Worm (Caenorhabditis elegans) whole organism, L1 larva: ENCODE results near the gene T10B9.14.

ENCODE experiments used
- C34B4.2 ChIP-seq: sonication (generic microtip); optimal IDR thresholded peaks from 2 replicates; lab custom pipeline; 2017; ENCODE audit warnings: mild to moderate bottlenecking, missing genetic modification characterization, missing compliant biosample characterization
- F16B12.6 ChIP-seq: fragments of 150-350 bp; optimal IDR thresholded peaks from 2 replicates; lab custom pipeline; 2014; ENCODE audit warnings: missing biosample characterization, missing genetic modification characterization
- Y116A8C.19 ChIP-seq: sonication (generic microtip); optimal IDR thresholded peaks from 2 replicates; lab custom pipeline; 2016; ENCODE audit warnings: missing compliant biosample characterization, missing genetic modification characterization, borderline replicate concordance
- aha-1 ChIP-seq: fragments of 150-350 bp; optimal IDR thresholded peaks from 2 replicates; lab custom pipeline; 2014; ENCODE audit warnings: missing biosample characterization, missing genetic modification characterization
- alr-1 ChIP-seq: fragments of 200-800 bp; sonication (Bioruptor generic); optimal IDR thresholded peaks from 2 replicates; lab custom pipeline; 2018; ENCODE audit warnings: borderline replicate concordance, mild to moderate bottlenecking, missing genetic modification characterization, missing compliant biosample characterization
- aly-2 ChIP-seq: fragments of 150-350 bp; optimal IDR thresholded peaks from 2 replicates; lab custom pipeline; 2014; ENCODE audit warnings: missing biosample characterization, missing genetic modification characterization
- blmp-1 ChIP-seq: fragments of 150-350 bp; optimal IDR thresholded peaks from 2 replicates; lab custom pipeline; 2014; ENCODE audit warnings: missing biosample characterization, missing genetic modification characterization
- ceh-63 ChIP-seq: fragments of 200-800 bp; sonication (Bioruptor generic); optimal IDR thresholded peaks from 2 replicates; lab custom pipeline; 2018; ENCODE audit warnings: mild to moderate bottlenecking, missing genetic modification characterization, missing compliant biosample characterization
- ceh-82 ChIP-seq, 3 experiments: fragments of 150-350 bp in 1 of 3; sonication (generic microtip) in 2 of 3; optimal IDR thresholded peaks; 2 replicates each; lab custom pipeline; 2014 to 2017; ENCODE audit warnings: missing biosample characterization in 3 of 3, missing genetic modification characterization in 3 of 3
- ceh-88 ChIP-seq: fragments of 200-800 bp; sonication (Bioruptor generic); IDR thresholded peaks from 2 replicates; pipeline ENCODE4 v1.3.6; 2022; ENCODE audit warnings: missing genetic modification characterization, missing compliant biosample characterization
- ceh-90 ChIP-seq: sonication (generic microtip); optimal IDR thresholded peaks from 2 replicates; lab custom pipeline; 2016; ENCODE audit warnings: missing genetic modification characterization, missing compliant biosample characterization
- ces-1 ChIP-seq: fragments of 150-350 bp; optimal IDR thresholded peaks from 2 replicates; lab custom pipeline; 2014; ENCODE audit warnings: missing biosample characterization, missing genetic modification reagents, missing genetic modification characterization
- dsc-1 ChIP-seq: sonication (generic microtip); optimal IDR thresholded peaks from 2 replicates; lab custom pipeline; 2016; ENCODE audit warnings: mild to moderate bottlenecking, missing genetic modification characterization, missing compliant biosample characterization
- efl-1 ChIP-seq, 4 experiments: fragments of 150-350 bp; optimal IDR thresholded peaks in 3 of 4; peaks in 1 of 4; 1 replicate in 1 of 4; 2 replicates in 3 of 4; lab custom pipeline; 2014; ENCODE audit warnings: missing biosample characterization in 2 of 4, missing genetic modification characterization in 2 of 4, missing genetic modification reagents in 2 of 4
- egl-27 ChIP-seq, 2 experiments: fragments of 150-350 bp in 1 of 2; sonication (generic microtip); optimal IDR thresholded peaks; 3 replicates each; lab custom pipeline; 2017 to 2018; ENCODE audit warnings: missing biosample characterization in 2 of 2, missing genetic modification characterization in 2 of 2, missing genetic modification reagents in 2 of 2
- elt-3 ChIP-seq, 6 experiments: fragments of 150-350 bp in 1 of 6; sonication (generic microtip); optimal IDR thresholded peaks; 2 replicates each; lab custom pipeline; 2017 to 2018; ENCODE audit warnings: missing biosample characterization in 6 of 6, missing genetic modification characterization in 6 of 6, inconsistent platforms in 1 of 6
- ets-5 ChIP-seq: fragments of 200-800 bp; sonication (Bioruptor generic); IDR thresholded peaks from 2 replicates; pipeline ENCODE4 v1.3.6; 2022; ENCODE audit warnings: missing genetic modification characterization, missing compliant biosample characterization
- fkh-4 ChIP-seq: sonication (generic microtip); optimal IDR thresholded peaks from 2 replicates; lab custom pipeline; 2016; ENCODE audit warnings: missing compliant biosample characterization, missing genetic modification characterization, borderline replicate concordance
- fkh-8 ChIP-seq: sonication (generic microtip); optimal IDR thresholded peaks from 2 replicates; lab custom pipeline; 2016; ENCODE audit warnings: mild to moderate bottlenecking, missing genetic modification characterization, missing compliant biosample characterization
- grh-1 ChIP-seq: fragments of 200-800 bp; sonication (Bioruptor generic); IDR thresholded peaks from 2 replicates; pipeline ENCODE4 v1.3.6; 2022; ENCODE audit warnings: missing genetic modification reagents, missing genetic modification characterization, missing compliant biosample characterization
- hlh-17 ChIP-seq: fragments of 200-800 bp; sonication (Bioruptor generic); optimal IDR thresholded peaks from 2 replicates; lab custom pipeline; 2018; ENCODE audit warnings: missing genetic modification characterization, mild to moderate bottlenecking, missing compliant biosample characterization, moderate library complexity, borderline replicate concordance
- hlh-4 ChIP-seq: sonication (generic microtip); optimal IDR thresholded peaks from 2 replicates; lab custom pipeline; 2016; ENCODE audit warnings: mild to moderate bottlenecking, missing genetic modification characterization, missing compliant biosample characterization
- irx-1 ChIP-seq: sonication (generic microtip); optimal IDR thresholded peaks from 2 replicates; lab custom pipeline; 2016; ENCODE audit warnings: missing genetic modification characterization, missing compliant biosample characterization
- isw-1 ChIP-seq: fragments of 200-800 bp; sonication (Bioruptor generic); IDR thresholded peaks from 2 replicates; pipeline ENCODE4 v1.3.6; 2022; ENCODE audit warnings: missing genetic modification characterization, missing compliant biosample characterization
- jun-1 ChIP-seq: fragments of 150-350 bp; optimal IDR thresholded peaks from 2 replicates; lab custom pipeline; 2014; ENCODE audit warnings: missing biosample characterization, missing genetic modification reagents, missing genetic modification characterization
- lin-13 ChIP-seq: fragments of 150-350 bp; optimal IDR thresholded peaks from 2 replicates; lab custom pipeline; 2014; ENCODE audit warnings: missing biosample characterization, missing genetic modification reagents, missing genetic modification characterization
- lin-15B ChIP-seq: fragments of 150-350 bp; sonication (generic microtip); optimal IDR thresholded peaks from 3 replicates; lab custom pipeline; 2014; ENCODE audit warnings: missing biosample characterization, missing genetic modification characterization
- lin-35 ChIP-seq, 2 experiments: fragments of 150-350 bp; optimal IDR thresholded peaks; 2 replicates each; lab custom pipeline; 2014; ENCODE audit warnings: missing biosample characterization in 2 of 2, missing genetic modification characterization in 2 of 2, missing genetic modification reagents in 2 of 2
- lin-39 ChIP-seq: fragments of 150-350 bp; optimal IDR thresholded peaks from 2 replicates; lab custom pipeline; 2014; ENCODE audit warnings: missing biosample characterization, missing genetic modification reagents, missing genetic modification characterization
- lsy-2 ChIP-seq, 2 experiments: fragments of 150-350 bp; optimal IDR thresholded peaks; 2 replicates each; lab custom pipeline; 2014; ENCODE audit warnings: missing biosample characterization in 2 of 2, missing genetic modification characterization in 2 of 2
- mab-9 ChIP-seq: fragments of 200-800 bp; sonication (Bioruptor generic); IDR thresholded peaks from 2 replicates; pipeline ENCODE4 v1.3.6; 2022; ENCODE audit warnings: missing genetic modification reagents, missing genetic modification characterization, missing compliant biosample characterization
- mef-2 ChIP-seq: fragments of 150-350 bp; optimal IDR thresholded peaks from 2 replicates; lab custom pipeline; 2014; ENCODE audit warnings: missing biosample characterization, missing genetic modification characterization
- nhr-12 ChIP-seq: sonication (generic microtip); optimal IDR thresholded peaks from 2 replicates; lab custom pipeline; 2017; ENCODE audit warnings: missing biosample characterization, missing genetic modification characterization
- nhr-19 ChIP-seq: fragments of 200-800 bp; sonication (Bioruptor generic); conservative IDR thresholded peaks from 2 replicates; pipeline ENCODE4 v1.3.6; 2022; ENCODE audit warnings: missing genetic modification characterization, missing compliant biosample characterization
- nhr-20 ChIP-seq: sonication (generic microtip); optimal IDR thresholded peaks from 2 replicates; lab custom pipeline; 2016; ENCODE audit warnings: mild to moderate bottlenecking, missing genetic modification characterization, missing compliant biosample characterization
- nhr-237 ChIP-seq: fragments of 150-350 bp; optimal IDR thresholded peaks from 2 replicates; lab custom pipeline; 2014; ENCODE audit warnings: missing biosample characterization, missing genetic modification characterization
- nhr-47 ChIP-seq: sonication (generic microtip); optimal IDR thresholded peaks from 2 replicates; lab custom pipeline; 2016; ENCODE audit warnings: mild to moderate bottlenecking, missing genetic modification characterization, moderate library complexity, missing compliant biosample characterization
- nhr-71 ChIP-seq: sonication (generic microtip); optimal IDR thresholded peaks from 2 replicates; lab custom pipeline; 2016; ENCODE audit warnings: mild to moderate bottlenecking, missing genetic modification characterization, moderate library complexity, missing compliant biosample characterization
- nhr-76 ChIP-seq: sonication (generic microtip); optimal IDR thresholded peaks from 2 replicates; lab custom pipeline; 2017; ENCODE audit warnings: missing biosample characterization, missing genetic modification characterization
- nhr-85 ChIP-seq: sonication (generic microtip); peaks from one replicate; lab custom pipeline; 2016; ENCODE audit warnings: missing genetic modification characterization, inconsistent platforms, missing compliant biosample characterization
- nhr-90 ChIP-seq: sonication (generic microtip); optimal IDR thresholded peaks from 2 replicates; lab custom pipeline; 2016; ENCODE audit warnings: mild to moderate bottlenecking, missing genetic modification characterization, missing compliant biosample characterization; ENCODE audit not compliant: poor library complexity
- pag-3 ChIP-seq: sonication (generic microtip); optimal IDR thresholded peaks from 2 replicates; lab custom pipeline; 2017; ENCODE audit warnings: missing genetic modification characterization, mild to moderate bottlenecking, missing compliant biosample characterization, antibody characterized with exemption, borderline replicate concordance; ENCODE audit not compliant: insufficient read depth
- rnt-1 ChIP-seq: sonication (generic microtip); optimal IDR thresholded peaks from 2 replicates; lab custom pipeline; 2016; ENCODE audit warnings: mild to moderate bottlenecking, missing genetic modification characterization, moderate library complexity, missing compliant biosample characterization
- skn-1 ChIP-seq: fragments of 150-350 bp; optimal IDR thresholded peaks from 2 replicates; lab custom pipeline; 2014; ENCODE audit warnings: missing biosample characterization, missing genetic modification characterization
- snpc-4 ChIP-seq: fragments of 150-350 bp; optimal IDR thresholded peaks from 2 replicates; lab custom pipeline; 2014; ENCODE audit warnings: missing biosample characterization, missing genetic modification characterization
- snu-23 ChIP-seq: sonication (generic microtip); optimal IDR thresholded peaks from 2 replicates; lab custom pipeline; 2016; ENCODE audit warnings: missing genetic modification characterization, missing compliant biosample characterization
- sox-4 ChIP-seq: sonication (generic microtip); optimal IDR thresholded peaks from 2 replicates; lab custom pipeline; 2016; ENCODE audit warnings: missing genetic modification characterization, missing compliant biosample characterization
- sptf-1 ChIP-seq: fragments of 150-350 bp; optimal IDR thresholded peaks from 2 replicates; lab custom pipeline; 2014; ENCODE audit warnings: missing biosample characterization, missing genetic modification characterization
- sup-37 ChIP-seq: fragments of 200-800 bp; sonication (Bioruptor generic); optimal IDR thresholded peaks from 2 replicates; lab custom pipeline; 2018; ENCODE audit warnings: mild to moderate bottlenecking, missing genetic modification characterization, missing compliant biosample characterization
- swsn-7 ChIP-seq: sonication (generic microtip); optimal IDR thresholded peaks from 2 replicates; lab custom pipeline; 2016; ENCODE audit warnings: missing genetic modification characterization, missing compliant biosample characterization
- tlp-1 ChIP-seq: fragments of 150-350 bp; optimal IDR thresholded peaks from 2 replicates; lab custom pipeline; 2014; ENCODE audit warnings: missing biosample characterization, missing genetic modification characterization
- xbp-1 ChIP-seq: sonication (generic microtip); optimal IDR thresholded peaks from 2 replicates; lab custom pipeline; 2016; ENCODE audit warnings: missing genetic modification characterization, missing compliant biosample characterization
- zag-1 ChIP-seq: fragments of 150-350 bp; optimal IDR thresholded peaks from 2 replicates; lab custom pipeline; 2014; ENCODE audit warnings: missing biosample characterization, missing genetic modification characterization

T10B9.14 gene

ce11 chrII:9746069-9746468 is 36.2 kb downstream of the T10B9.14 start, which contains the start of the genes Y53C12B.1 and nos-3:
Y53C12B.1 (minus strand) TSS chrII:9746078.
nos-3 (plus strand) TSS chrII:9746316.
- TF ChIP-seq tlp-1 (tag; lab: Kevin White, UChicago) (no peak), sup-37 (GFP tag; lab: Kevin White, UChicago) (no peak), efl-1 (optimal IDR thresholded peaks at IDR 0.05; lab: Kevin White, UChicago) (peak; percentile 87 to 89), efl-1 (GFP tag; optimal IDR thresholded peaks at IDR 0.05 in 1 of 2; lab: Kevin White, UChicago) (peak; percentile 77 to 97), grh-1 (peak; percentile 63), lin-15B (tag; lab: Kevin White, UChicago) (peak; percentile 57), snu-23 (GFP tag; lab: Kevin White, UChicago) (peak; percentile 89), swsn-7 (tag; lab: Kevin White, UChicago) (peak; percentile 77), nhr-85 (tag; lab: Kevin White, UChicago) (peak; percentile 93), mab-9 (GFP tag; lab: Robert Waterston, UW) (no peak), blmp-1 (tag; lab: Kevin White, UChicago) (peak; percentile 74), nhr-20 (tag; lab: Kevin White, UChicago) (peak; percentile 83), C34B4.2 (tag; lab: Kevin White, UChicago) (no peak), nhr-237 (tag; lab: Kevin White, UChicago) (peak; percentile 9), skn-1 (tag; lab: Kevin White, UChicago) (peak; percentile 82), lin-13 (GFP tag; lab: Kevin White, UChicago) (peak; percentile 64), isw-1 (GFP tag; lab: Robert Waterston, UW) (peak; percentile 89), fkh-8 (tag; lab: Kevin White, UChicago) (peak; percentile 62), F16B12.6 (peak; percentile 65), sox-4 (tag; lab: Kevin White, UChicago) (no peak), nhr-90 (tag; lab: Kevin White, UChicago) (peak; percentile 68), lsy-2 (tag; optimal IDR thresholded peaks at IDR 0.05; lab: Kevin White, UChicago) (peak; percentile 99), ceh-63 (no peak), alr-1 (no peak), dsc-1 (peak; percentile 57), hlh-17 (GFP tag; lab: Kevin White, UChicago) (no peak), egl-27 (tag; optimal IDR thresholded peaks at IDR 0.05; lab: Kevin White, UChicago) (no peak), elt-3 (tag; optimal IDR thresholded peaks at IDR 0.05; lab: Kevin White, UChicago) (peak in 3 of 6 experiments; percentile 8 to 81 (median 69)), nhr-47 (tag; lab: Kevin White, UChicago) (peak; percentile 80), ceh-90 (no peak), mef-2 (tag; lab: Kevin White, UChicago) (no peak), snpc-4 (peak; percentile 27), nhr-76 (tag; lab: Kevin White, UChicago) (no peak), irx-1 (tag; lab: Kevin White, UChicago) (peak; percentile 68), zag-1 (no peak), ets-5 (no peak), xbp-1 (peak; percentile 80), sptf-1 (no peak), nhr-19 (GFP tag; lab: Robert Waterston, UW) (peak; percentile 82), lin-35 (GFP tag; optimal IDR thresholded peaks at IDR 0.05; lab: Kevin White, UChicago) (peak; percentile 83 to 87), jun-1 (peak; percentile 59), lin-39 (tag; lab: Kevin White, UChicago) (peak; percentile 55), nhr-71 (tag; lab: Kevin White, UChicago) (peak; percentile 85), ceh-88 (GFP tag; lab: Robert Waterston, UW) (no peak), nhr-12 (tag; lab: Kevin White, UChicago) (no peak), rnt-1 (peak; percentile 83), aha-1 (tag; lab: Kevin White, UChicago) (no peak), hlh-4 (tag; lab: Kevin White, UChicago) (no peak), Y116A8C.19 (tag; lab: Kevin White, UChicago) (no peak), ces-1 (GFP tag; lab: Kevin White, UChicago) (no peak), ceh-82 (tag; optimal IDR thresholded peaks at IDR 0.05; lab: Kevin White, UChicago) (peak; percentile 54 to 84 (median 77)), pag-3 (tag; lab: Kevin White, UChicago) (no peak), aly-2 (tag; lab: Kevin White, UChicago) (peak; percentile 65), fkh-4 (tag; lab: Kevin White, UChicago) (no peak)
